Worm (Caenorhabditis elegans) whole organism, L4 larva: Measurements from ENCODE around the gene spds-1.

Experiments used
- F10B5.3 ChIP-seq: sonication (generic microtip); optimal IDR thresholded peaks from 2 replicates; lab custom pipeline; 2016; ENCODE audit warnings: mild to moderate bottlenecking, missing genetic modification characterization, missing compliant biosample characterization
- F37D6.2 ChIP-seq: sonication (generic microtip); optimal IDR thresholded peaks from 2 replicates; lab custom pipeline; 2016; ENCODE audit warnings: mild to moderate bottlenecking, missing genetic modification characterization, missing compliant biosample characterization
- F44E2.7 ChIP-seq: fragments of 200-800 bp; sonication (Bioruptor generic); IDR thresholded peaks from 2 replicates; pipeline ENCODE4 v2.1.2; 2022; ENCODE audit warnings: missing genetic modification characterization, missing compliant biosample characterization
- F49E8.2 ChIP-seq: sonication (generic microtip); optimal IDR thresholded peaks from 2 replicates; lab custom pipeline; 2016; ENCODE audit warnings: missing compliant biosample characterization, mild to moderate bottlenecking, missing genetic modification characterization, borderline replicate concordance
- Y105C5A.15 ChIP-seq: fragments of 200-800 bp; sonication (Bioruptor generic); IDR thresholded peaks from 2 replicates; pipeline ENCODE4 v1.3.6; 2022; ENCODE audit warnings: missing genetic modification characterization, missing compliant biosample characterization
- Y5F2A.4 ChIP-seq: fragments of 200-800 bp; sonication (Bioruptor generic); optimal IDR thresholded peaks from 2 replicates; lab custom pipeline; 2018; ENCODE audit warnings: mild to moderate bottlenecking, missing genetic modification characterization, missing compliant biosample characterization
- aha-1 ChIP-seq: fragments of 150-350 bp; peaks from one replicate; lab custom pipeline; 2014; ENCODE audit warnings: missing biosample characterization, missing genetic modification characterization
- aly-2 ChIP-seq: sonication (generic microtip); optimal IDR thresholded peaks from 2 replicates; lab custom pipeline; 2018; ENCODE audit warnings: missing biosample characterization, missing genetic modification characterization
- ceh-82 ChIP-seq: sonication (generic microtip); optimal IDR thresholded peaks from 2 replicates; lab custom pipeline; 2017; ENCODE audit warnings: missing biosample characterization, missing genetic modification characterization
- daf-19 ChIP-seq: fragments of 200-800 bp; sonication (Bioruptor generic); conservative IDR thresholded peaks from 2 replicates; pipeline ENCODE4 v1.3.6; 2022; ENCODE audit warnings: missing genetic modification characterization, missing compliant biosample characterization
- fkh-10 ChIP-seq: fragments of 150-350 bp; optimal IDR thresholded peaks from 2 replicates; lab custom pipeline; 2014; ENCODE audit warnings: missing biosample characterization, missing genetic modification reagents, missing genetic modification characterization
- fos-1 ChIP-seq: fragments of 150-350 bp; optimal IDR thresholded peaks from 2 replicates; lab custom pipeline; 2014; ENCODE audit warnings: missing biosample characterization, missing genetic modification characterization
- gei-8 ChIP-seq: fragments of 200-800 bp; sonication (Bioruptor generic); optimal IDR thresholded peaks from 2 replicates; lab custom pipeline; 2018; ENCODE audit warnings: mild to moderate bottlenecking, missing genetic modification characterization, missing compliant biosample characterization
- hlh-11 ChIP-seq: fragments of 200-800 bp; sonication (Bioruptor generic); optimal IDR thresholded peaks from 2 replicates; lab custom pipeline; 2018; ENCODE audit warnings: mild to moderate bottlenecking, missing genetic modification characterization, missing compliant biosample characterization
- hmg-1.1 ChIP-seq: fragments of 200-800 bp; sonication (Bioruptor generic); IDR thresholded peaks from 2 replicates; pipeline ENCODE4 v1.3.6; 2022; ENCODE audit warnings: missing genetic modification reagents, missing genetic modification characterization, missing compliant biosample characterization
- lim-7 ChIP-seq: fragments of 200-800 bp; sonication (Bioruptor generic); IDR thresholded peaks from 2 replicates; pipeline ENCODE4 v1.3.6; 2022; ENCODE audit warnings: missing genetic modification characterization, missing compliant biosample characterization
- lin-1 ChIP-seq: fragments of 200-800 bp; sonication (Bioruptor generic); IDR thresholded peaks from 2 replicates; pipeline ENCODE4 v1.3.6; 2022; ENCODE audit warnings: missing genetic modification reagents, missing genetic modification characterization, missing compliant biosample characterization
- lin-15B ChIP-seq: fragments of 150-350 bp; sonication (generic microtip); optimal IDR thresholded peaks from 3 replicates; lab custom pipeline; 2014; ENCODE audit warnings: missing biosample characterization, missing genetic modification characterization
- lin-39 ChIP-seq: fragments of 150-350 bp; optimal IDR thresholded peaks from 2 replicates; lab custom pipeline; 2014; ENCODE audit warnings: missing biosample characterization, missing genetic modification reagents, missing genetic modification characterization
- madf-9 ChIP-seq: fragments of 200-800 bp; sonication (Bioruptor generic); conservative IDR thresholded peaks from 2 replicates; pipeline ENCODE4 v1.3.6; 2022; ENCODE audit warnings: missing genetic modification reagents, missing genetic modification characterization, missing compliant biosample characterization
- mxl-3 ChIP-seq: fragments of 200-800 bp; sonication (Bioruptor generic); optimal IDR thresholded peaks from 2 replicates; lab custom pipeline; 2018; ENCODE audit warnings: mild to moderate bottlenecking, missing genetic modification characterization, missing compliant biosample characterization
- nhr-25 ChIP-seq: sonication (generic microtip); optimal IDR thresholded peaks from 2 replicates; lab custom pipeline; 2017; ENCODE audit warnings: missing genetic modification characterization, mild to moderate bottlenecking, missing compliant biosample characterization, antibody characterized with exemption, moderate library complexity, borderline replicate concordance; ENCODE audit not compliant: insufficient read depth
- nhr-28 ChIP-seq: fragments of 150-350 bp; optimal IDR thresholded peaks from 2 replicates; lab custom pipeline; 2014; ENCODE audit warnings: missing biosample characterization, missing genetic modification characterization
- nhr-41 ChIP-seq: fragments of 200-800 bp; sonication (Bioruptor generic); IDR thresholded peaks from 2 replicates; pipeline ENCODE4 v1.3.6; 2022; ENCODE audit warnings: missing genetic modification reagents, missing genetic modification characterization, missing compliant biosample characterization
- nhr-48 ChIP-seq: sonication (generic microtip); optimal IDR thresholded peaks from 2 replicates; lab custom pipeline; 2016; ENCODE audit warnings: mild to moderate bottlenecking, missing genetic modification characterization, missing compliant biosample characterization
- nhr-77 ChIP-seq: fragments of 150-350 bp; optimal IDR thresholded peaks from 2 replicates; lab custom pipeline; 2014; ENCODE audit warnings: missing biosample characterization, missing genetic modification characterization
- pqm-1 ChIP-seq: sonication (generic microtip); optimal IDR thresholded peaks from 2 replicates; lab custom pipeline; 2017; ENCODE audit warnings: missing biosample characterization, missing genetic modification characterization
- rbr-2 ChIP-seq: sonication (generic microtip); optimal IDR thresholded peaks from 2 replicates; lab custom pipeline; 2016; ENCODE audit warnings: missing genotype, missing genetic modification characterization, missing compliant biosample characterization
- set-16 ChIP-seq: fragments of 200-800 bp; sonication (Bioruptor generic); IDR thresholded peaks from 2 replicates; pipeline ENCODE4 v1.3.6; 2022; ENCODE audit warnings: missing genetic modification reagents, missing genetic modification characterization, missing compliant biosample characterization
- skn-1 ChIP-seq: fragments of 150-350 bp; optimal IDR thresholded peaks from 2 replicates; lab custom pipeline; 2014; ENCODE audit warnings: missing biosample characterization, missing genetic modification characterization
- spr-3 ChIP-seq: fragments of 200-800 bp; sonication (Bioruptor generic); optimal IDR thresholded peaks from 2 replicates; lab custom pipeline; 2018; ENCODE audit warnings: mild to moderate bottlenecking, missing genetic modification characterization, missing compliant biosample characterization
- tag-97 ChIP-seq: fragments of 200-800 bp; sonication (Bioruptor generic); IDR thresholded peaks from 2 replicates; pipeline ENCODE4 v1.3.6; 2022; ENCODE audit warnings: missing genetic modification characterization, missing compliant biosample characterization
- unc-62 ChIP-seq, 3 experiments: fragments of 150-350 bp in 1 of 3; sonication (generic microtip); optimal IDR thresholded peaks in 2 of 3; peaks in 1 of 3; 1 replicate in 1 of 3; 2 replicates in 2 of 3; lab custom pipeline; 2014 to 2017; ENCODE audit warnings: missing biosample characterization in 3 of 3, missing genetic modification characterization in 3 of 3, missing genetic modification reagents in 3 of 3, missing genotype in 1 of 3
- zfp-2 ChIP-seq: sonication (generic microtip); optimal IDR thresholded peaks from 2 replicates; lab custom pipeline; 2016; ENCODE audit warnings: mild to moderate bottlenecking, missing genetic modification characterization, missing compliant biosample characterization

spds-1 gene

DNA sequence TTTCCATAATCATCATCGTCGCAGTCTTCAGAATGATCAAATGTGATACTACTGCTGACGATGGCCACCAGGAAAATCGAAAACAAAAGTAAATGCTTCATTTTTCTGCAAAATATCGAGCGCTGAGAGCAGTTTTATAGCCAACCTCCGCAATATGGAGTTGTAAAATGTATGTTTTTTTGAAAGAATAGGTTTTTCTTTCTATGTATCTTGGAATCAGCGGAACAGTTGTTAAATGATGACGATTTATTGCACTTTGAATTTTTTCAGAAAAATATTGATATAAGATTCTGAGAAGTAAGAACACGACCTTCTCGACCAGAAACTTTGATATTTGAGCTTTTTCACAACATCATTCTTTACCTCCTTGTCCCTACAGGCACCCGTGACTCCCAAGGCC is 22.2 kb downstream of the spds-1 start, which contains the start of gene Y46G5A.23:
Gene Y46G5A.23, minus strand, starts transcription at position 101 of the 400 bp plus-strand sequence.
- TF ChIP-seq F49E8.2 (tag; lab: Kevin White, UChicago) = no peak
- TF ChIP-seq fos-1 (tag; lab: Kevin White, UChicago) = no peak
- no peak for TF ChIP-seq daf-19 (GFP tag; lab: Robert Waterston, UW)
- no peak for TF ChIP-seq lim-7
- no peak for TF ChIP-seq nhr-77
- no peak for TF ChIP-seq nhr-28 (tag; lab: Kevin White, UChicago)
- TF ChIP-seq zfp-2 (tag; lab: Kevin White, UChicago) = no peak
- no peak for TF ChIP-seq aly-2 (tag; lab: Kevin White, UChicago)
- no peak for TF ChIP-seq ceh-82
- no peak for TF ChIP-seq F44E2.7 (GFP tag; lab: Robert Waterston, UW)
- no peak for TF ChIP-seq gei-8
- TF ChIP-seq Y105C5A.15 (GFP tag; lab: Robert Waterston, UW) = no peak

DNA sequence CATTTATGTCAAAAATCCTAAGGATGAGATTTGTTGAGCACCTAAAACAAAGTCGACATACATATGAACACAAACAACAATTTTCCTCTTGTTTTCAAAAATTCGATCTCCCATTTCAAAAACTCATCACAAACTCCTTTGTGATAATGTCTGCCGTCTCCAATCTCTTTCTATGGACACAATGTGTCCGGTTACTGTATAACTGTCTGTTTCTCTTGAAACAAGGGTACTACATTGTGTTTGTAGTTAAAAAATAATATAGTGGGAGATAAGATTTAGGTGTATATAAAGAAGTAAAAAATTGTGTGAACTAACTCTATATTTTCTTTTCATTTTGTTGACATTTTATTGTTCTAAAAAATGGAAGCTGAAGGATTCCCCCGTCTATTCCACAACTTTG is 23.6 kb downstream of the spds-1 start, which contains the start of gene bcmo-1:
Gene bcmo-1, plus strand, starts transcription at position 330 of the 400 bp plus-strand sequence.
- peak; percentile 97 for TF ChIP-seq nhr-28 (tag; lab: Kevin White, UChicago)
- no peak for TF ChIP-seq tag-97 (GFP tag; lab: Robert Waterston, UW)
- peak; percentile 3 for TF ChIP-seq pqm-1

DNA sequence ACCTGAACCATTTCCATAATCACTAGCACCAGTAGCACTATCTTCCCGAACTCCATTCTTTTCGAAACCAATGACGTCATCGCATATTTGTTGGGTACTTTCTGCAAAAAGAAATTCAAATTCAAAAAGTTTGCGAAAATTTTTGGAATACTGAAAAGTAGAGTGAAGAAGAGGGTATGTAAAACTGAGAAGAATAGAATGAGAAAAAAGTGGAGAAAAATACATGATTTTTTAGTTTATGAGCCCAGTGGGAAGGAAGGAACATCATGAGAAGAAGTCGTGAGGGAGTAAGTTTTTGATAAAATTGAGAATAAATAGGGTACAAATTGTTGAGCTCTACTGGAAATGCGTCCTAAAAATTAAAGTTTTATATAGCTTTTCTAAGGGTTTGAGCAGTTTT is 33.4 kb downstream of the spds-1 start, which contains the start of gene lgc-35:
Gene lgc-35, minus strand, starts transcription at position 101 of the 400 bp plus-strand sequence.
- TF ChIP-seq F37D6.2 (tag; lab: Kevin White, UChicago) (no peak), Y5F2A.4 (GFP tag; lab: Kevin White, UChicago) (no peak), spr-3 (GFP tag; lab: Kevin White, UChicago) (no peak), lin-39 (tag; lab: Kevin White, UChicago) (no peak), F44E2.7 (GFP tag; lab: Robert Waterston, UW) (no peak), mxl-3 (GFP tag; lab: Kevin White, UChicago) (no peak), madf-9 (GFP tag; lab: Robert Waterston, UW) (no peak), gei-8 (no peak)

- TF ChIP-seq unc-62 (GFP tag; optimal IDR thresholded peaks at IDR 0.05 in 1 of 2; lab: Kevin White, UChicago) (peak in 1 of 2 experiments; percentile 65), unc-62 (tag; optimal IDR thresholded peaks at IDR 0.05; lab: Kevin White, UChicago) (no peak), nhr-48 (tag; lab: Kevin White, UChicago) (no peak), skn-1 (tag; lab: Kevin White, UChicago) (no peak), madf-9 (GFP tag; lab: Robert Waterston, UW) (no peak)
- TF ChIP-seq, all 104 proteins: peak for 1
These were observed 41.0 kb downstream of the spds-1 start, which contains the start of gene pes-10 for ce11 chrII:12847736-12848135. Gene pes-10 (minus strand): TSS chrII:12847836.

DNA sequence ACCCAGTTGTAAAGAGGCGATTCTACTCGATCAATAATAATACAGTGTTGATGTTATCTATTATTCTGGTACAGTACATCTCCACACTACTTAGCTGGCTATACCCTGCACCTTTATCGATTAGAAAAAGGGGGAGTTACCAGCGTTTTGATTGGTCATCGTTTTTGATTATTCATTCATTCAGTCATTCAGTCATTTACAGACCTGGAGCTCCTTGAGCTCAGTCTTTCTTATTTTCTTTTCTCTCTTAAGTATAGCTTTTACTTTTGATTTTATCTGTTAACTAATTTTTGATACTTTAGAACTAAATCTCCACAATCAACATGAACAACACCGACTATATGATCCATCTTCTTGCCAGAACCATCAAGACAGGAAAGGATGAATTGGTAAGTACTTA is 43.4 kb downstream of the spds-1 start, which contains the start of gene Y46G5A.28:
Gene Y46G5A.28, plus strand, starts transcription at position 301 of the 400 bp plus-strand sequence.
- no peak for TF ChIP-seq nhr-48 (tag; lab: Kevin White, UChicago)
- TF ChIP-seq hlh-11 (tag; lab: Kevin White, UChicago) = no peak
- TF ChIP-seq lin-15B (tag; lab: Kevin White, UChicago) = no peak
- TF ChIP-seq rbr-2 = no peak
- TF ChIP-seq aha-1 (tag; lab: Kevin White, UChicago) = peak; percentile 46
- no peak for TF ChIP-seq F10B5.3

DNA sequence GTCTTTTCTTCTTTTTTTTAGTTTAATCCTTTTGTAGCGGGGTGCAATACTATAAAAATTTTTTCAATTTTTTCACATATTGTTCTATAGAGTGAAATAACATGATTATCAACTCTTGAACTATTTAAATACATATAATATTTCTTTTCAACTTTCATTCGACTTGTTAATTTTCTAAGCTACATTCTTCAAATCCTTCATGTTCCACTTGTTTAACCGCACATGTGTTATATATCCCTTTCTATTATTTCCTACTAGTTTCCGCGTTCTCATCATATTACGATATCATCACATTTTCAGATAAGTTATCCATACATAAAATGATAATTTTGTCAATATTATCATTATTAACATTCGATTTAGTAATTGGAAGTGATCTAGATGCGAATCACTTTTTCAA is 49.2 kb downstream of the spds-1 start, which contains the start of gene Y46G5A.29:
Gene Y46G5A.29, plus strand, starts transcription at position 301 of the 400 bp plus-strand sequence.
- TF ChIP-seq nhr-25 (no peak), Y105C5A.15 (GFP tag; lab: Robert Waterston, UW) (no peak), nhr-41 (GFP tag; lab: Robert Waterston, UW) (no peak), set-16 (GFP tag; lab: Robert Waterston, UW) (no peak), aha-1 (tag; lab: Kevin White, UChicago) (no peak), nhr-48 (tag; lab: Kevin White, UChicago) (no peak), fkh-10 (GFP tag; lab: Kevin White, UChicago) (no peak), Y5F2A.4 (GFP tag; lab: Kevin White, UChicago) (no peak), hmg-1.1 (GFP tag; lab: Robert Waterston, UW) (no peak), lin-1 (GFP tag; lab: Robert Waterston, UW) (no peak)
